Worm (Caenorhabditis elegans): ENCODE results near the gene glb-10.

DNA sequence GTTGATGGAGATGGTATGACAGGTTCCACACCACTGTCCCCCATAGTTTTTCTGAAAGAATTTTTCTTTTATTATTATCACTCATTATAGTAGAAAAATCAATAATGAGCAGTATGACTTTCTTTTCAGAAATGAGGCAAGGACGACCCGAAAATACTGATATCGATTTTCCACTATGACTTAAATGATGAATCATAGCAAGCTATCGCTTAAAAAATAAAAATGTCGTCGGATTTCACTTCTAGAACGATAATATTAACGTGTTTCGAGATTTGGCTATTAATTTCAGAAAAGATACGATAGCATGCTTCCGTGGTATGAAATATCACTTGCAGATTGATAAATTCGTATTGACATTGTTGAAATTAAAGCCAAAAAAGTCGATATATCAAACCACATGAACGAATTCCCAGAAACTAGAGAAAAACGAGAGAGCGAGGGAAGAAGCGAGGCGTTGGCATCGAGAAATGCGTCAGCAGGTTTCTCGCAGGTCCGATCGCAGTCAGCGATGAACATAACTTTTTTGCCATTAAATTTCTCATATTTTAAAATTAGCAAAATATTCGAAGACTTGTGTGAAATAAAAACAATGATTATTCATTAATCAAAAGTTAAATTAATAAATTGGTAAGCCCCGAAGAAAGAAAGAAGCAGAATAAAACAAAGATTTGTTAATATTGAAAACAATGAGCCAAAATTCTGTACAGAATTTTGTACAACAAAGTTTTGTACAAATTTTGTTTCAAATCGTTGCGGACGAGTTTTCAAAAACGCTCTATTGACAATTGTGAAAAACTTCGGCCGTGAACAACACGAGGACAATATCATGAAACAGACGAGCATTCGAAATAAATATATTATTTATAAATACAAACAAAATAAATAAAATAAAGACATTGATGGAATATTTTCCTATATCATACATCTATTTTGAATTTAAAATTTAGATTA, 46.6 kb upstream of the glb-10 start, which contains the start of gene C32D5.11:
- TF ChIP-seq rnt-1 (tag; optimal IDR thresholded peaks at IDR 0.05), result peak; percentile 86
- peak; percentile 85 for TF ChIP-seq mep-1 (tag; optimal IDR thresholded peaks at IDR 0.05)
- TF ChIP-seq hlh-17 (GFP tag; optimal IDR thresholded peaks at IDR 0.05; ENCODE audit: borderline replicate concordance), result no peak
- no peak for TF ChIP-seq unc-62 (GFP tag; optimal IDR thresholded peaks at IDR 0.05)
- peak; percentile 57 for TF ChIP-seq lin-15B (tag; optimal IDR thresholded peaks at IDR 0.05)
- no peak for TF ChIP-seq nhr-28 (tag; optimal IDR thresholded peaks at IDR 0.05)
- TF ChIP-seq jun-1 (tag; optimal IDR thresholded peaks at IDR 0.05), result peak; percentile 48
- no peak for TF ChIP-seq egl-27 (tag; optimal IDR thresholded peaks at IDR 0.05)
- no peak for TF ChIP-seq fkh-10 (GFP tag; optimal IDR thresholded peaks at IDR 0.05)
- TF ChIP-seq nhr-12 (tag; optimal IDR thresholded peaks at IDR 0.05), result no peak
- TF ChIP-seq sox-4 (tag; optimal IDR thresholded peaks at IDR 0.05), result no peak
- TF ChIP-seq dpl-1 (GFP tag; optimal IDR thresholded peaks at IDR 0.05), result peak; percentile 49 to 81 (median 78)
